Worm (Caenorhabditis elegans): ENCODE results near the gene C18A11.4.

The C18A11.4 gene

DNA sequence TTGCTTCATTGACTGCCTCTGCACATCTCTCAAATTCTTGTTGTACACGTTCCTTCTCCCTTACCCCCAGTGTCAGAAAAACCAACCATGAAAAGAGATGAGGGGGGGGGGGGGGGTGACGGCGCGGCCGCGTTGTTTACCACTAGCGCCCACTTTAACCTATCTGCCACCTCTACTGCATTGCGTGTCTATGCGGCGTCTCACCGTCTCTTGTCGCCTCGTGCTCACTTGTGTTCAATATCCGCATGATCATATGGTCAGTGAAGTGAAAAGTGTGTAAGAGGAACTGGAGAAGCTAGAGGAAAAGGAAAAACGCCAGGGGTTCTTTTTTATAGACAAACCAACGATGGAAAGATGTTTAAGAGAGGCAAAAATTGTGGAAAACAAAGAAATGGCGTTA lies 25.7 kb upstream of the C18A11.4 start:
- TF ChIP-seq lin-39 (tag; optimal IDR thresholded peaks at IDR 0.05) (no peak), dmd-9 (GFP tag; IDR thresholded peaks at IDR 0.05) (no peak), daf-8 (GFP tag; IDR thresholded peaks at IDR 0.05) (no peak), hif-1 (tag; optimal IDR thresholded peaks at IDR 0.05) (peak in 1 of 2 experiments; percentile 92), unc-130 (GFP tag; optimal IDR thresholded peaks at IDR 0.05) (no peak), nhr-6 (tag; optimal IDR thresholded peaks at IDR 0.05) (peak; percentile 87), hlh-30 (tag; optimal IDR thresholded peaks at IDR 0.05; ENCODE audit: insufficient read depth) (peak; percentile 99), nhr-77 (tag; optimal IDR thresholded peaks at IDR 0.05) (peak; percentile 75), set-16 (GFP tag; IDR thresholded peaks at IDR 0.05) (peak; percentile 81), aly-2 (tag; optimal IDR thresholded peaks at IDR 0.05) (no peak), ces-1 (GFP tag; optimal IDR thresholded peaks at IDR 0.05) (no peak), mes-2 (tag; optimal IDR thresholded peaks at IDR 0.05; ENCODE audit: poor library complexity, severe bottlenecking) (peak; percentile 73), daf-12 (tag; optimal IDR thresholded peaks at IDR 0.05) (no peak), egl-27 (tag; optimal IDR thresholded peaks at IDR 0.05) (no peak), egl-43 (GFP tag; IDR thresholded peaks at IDR 0.05) (peak; percentile 93), mxl-2 (GFP tag; conservative IDR thresholded peaks at IDR 0.05) (peak; percentile 50; the same call in 1 of the 2 replicates), ctbp-1 (GFP tag; IDR thresholded peaks at IDR 0.05) (peak; percentile 59; the same call in 1 of the 2 replicates), daf-19 (GFP tag; conservative IDR thresholded peaks at IDR 0.05) (no peak), nhr-102 (tag; optimal IDR thresholded peaks at IDR 0.05) (peak; percentile 24), lin-38 (GFP tag; IDR thresholded peaks at IDR 0.05) (no peak), Y75B8A.6 (GFP tag; IDR thresholded peaks at IDR 0.05) (0 out of 2 replicates have a peak, but pooled peaks have one; percentile 46), mep-1 (tag; optimal IDR thresholded peaks at IDR 0.05) (peak; percentile 93), cey-2 (tag; optimal IDR thresholded peaks at IDR 0.05; ENCODE audit: borderline replicate concordance, insufficient read depth) (no peak), attf-4 (tag; optimal IDR thresholded peaks at IDR 0.05) (no peak), pha-4 (GFP tag; IDR thresholded peaks at IDR 0.05) (peak; percentile 85), pha-4 (tag; optimal IDR thresholded peaks at IDR 0.05) (peak; percentile 27), nhr-111 (GFP tag; optimal IDR thresholded peaks at IDR 0.05) (peak; percentile 18), hlh-11 (tag; optimal IDR thresholded peaks at IDR 0.05) (peak; percentile 98), daf-16 (GFP tag; optimal IDR thresholded peaks at IDR 0.05) (peak in 1 of 2 experiments; percentile 59), daf-16 (tag; optimal IDR thresholded peaks at IDR 0.05) (peak; percentile 90), F26F4.8 (GFP tag; conservative IDR thresholded peaks at IDR 0.05) (no peak), zfp-3 (GFP tag; conservative IDR thresholded peaks at IDR 0.05) (0 out of 2 replicates have a peak, but pooled peaks have one; percentile 51), ceh-32 (tag; optimal IDR thresholded peaks at IDR 0.05; ENCODE audit: poor library complexity) (no peak), rbr-2 (tag; optimal IDR thresholded peaks at IDR 0.05) (peak; percentile 88), tag-97 (GFP tag; IDR thresholded peaks at IDR 0.05) (no peak), lin-29 (GFP tag; IDR thresholded peaks at IDR 0.05) (peak; percentile 65; the same call in 1 of the 2 replicates), dmd-8 (GFP tag; IDR thresholded peaks at IDR 0.05) (peak; percentile 62; the same call in 1 of the 2 replicates), mxl-3 (GFP tag; optimal IDR thresholded peaks at IDR 0.05) (peak; percentile 96), php-3 (GFP tag; IDR thresholded peaks at IDR 0.05) (peak; percentile 61; the same call in 1 of the 2 replicates), D1046.2 (GFP tag; IDR thresholded peaks at IDR 0.05) (no peak), spr-3 (GFP tag; optimal IDR thresholded peaks at IDR 0.05) (no peak), F10B5.3 (tag; optimal IDR thresholded peaks at IDR 0.05) (no peak), nhr-25 (tag; optimal IDR thresholded peaks at IDR 0.05; ENCODE audit: borderline replicate concordance, insufficient read depth) (peak; percentile 62), ztf-11 (tag; optimal IDR thresholded peaks at IDR 0.05) (no peak), nhr-42 (GFP tag; IDR thresholded peaks at IDR 0.05) (peak; percentile 77; the same call in 1 of the 2 replicates), lsy-2 (tag; optimal IDR thresholded peaks at IDR 0.05) (peak; percentile 73 to 81), sdz-12 (GFP tag; optimal IDR thresholded peaks at IDR 0.05) (peak; percentile 35), nhr-11 (tag; optimal IDR thresholded peaks at IDR 0.05) (peak; percentile 88), hmg-1.1 (GFP tag; IDR thresholded peaks at IDR 0.05) (peak; percentile 87), Y48G9A.11 (GFP tag; IDR thresholded peaks at IDR 0.05) (0 out of 2 replicates have a peak, but pooled peaks have one; percentile 23)

Data from whole organism, L4 larva.